Fruit fly (Drosophila melanogaster): ENCODE results near the gene Usp12-46.

Usp12-46 gene

dm6 chr3R:22793953-22794352 lies 43.3 kb downstream of the Usp12-46 start (continued):
- TF ChIP-seq CG6854 (GFP tag; optimal IDR thresholded peaks at IDR 0.05), result peak; percentile 84
- TF ChIP-seq NC2α (GFP tag; optimal IDR thresholded peaks at IDR 0.05), result no peak
- TF ChIP-seq CG14441 (GFP tag; IDR thresholded peaks at IDR 0.05), result no peak
- no peak for TF ChIP-seq Taf1 (GFP tag; IDR thresholded peaks at IDR 0.05)
- no peak for TF ChIP-seq CG12744 (GFP tag; optimal IDR thresholded peaks at IDR 0.05)
- no peak for TF ChIP-seq CG2202 (tag; optimal IDR thresholded peaks at IDR 0.05)
- TF ChIP-seq Mrtf (GFP tag; IDR thresholded peaks at IDR 0.05), result no peak
- TF ChIP-seq CG15514 (GFP tag; optimal IDR thresholded peaks at IDR 0.05), result no peak
- TF ChIP-seq CG16813 (GFP tag; IDR thresholded peaks at IDR 0.05; ENCODE audit: partially characterized antibody), result peak; percentile 60
- TF ChIP-seq Nf-YB (GFP tag; optimal IDR thresholded peaks at IDR 0.05), result no peak
- TF ChIP-seq CG32532 (GFP tag; IDR thresholded peaks at IDR 0.05), result no peak
- no peak for TF ChIP-seq trh (GFP tag; optimal IDR thresholded peaks at IDR 0.05)
- no peak for TF ChIP-seq CG10959 (GFP tag; IDR thresholded peaks at IDR 0.05)
- no peak for TF ChIP-seq CG10431 (GFP tag; optimal IDR thresholded peaks at IDR 0.05)
- no peak for TF ChIP-seq Dip3 (GFP tag; optimal IDR thresholded peaks at IDR 0.05)
- TF ChIP-seq slbo (GFP tag; IDR thresholded peaks at IDR 0.05), result 0 out of 2 replicates have a peak, but pooled peaks have one; percentile 13
- no peak for TF ChIP-seq HLH3B (GFP tag; IDR thresholded peaks at IDR 0.05)
- no peak for TF ChIP-seq CG15601 (tag; optimal IDR thresholded peaks at IDR 0.05)
- peak; percentile 64; the same call in 1 of the 2 replicates for TF ChIP-seq amos (GFP tag; IDR thresholded peaks at IDR 0.05; ENCODE audit: partially characterized antibody)
- no peak for TF ChIP-seq CG4404 (GFP tag; IDR thresholded peaks at IDR 0.05)
- TF ChIP-seq Doc2 (GFP tag; IDR thresholded peaks at IDR 0.05), result no peak
- TF ChIP-seq wdn (GFP tag; IDR thresholded peaks at IDR 0.05), result no peak
- TF ChIP-seq vvl (GFP tag; IDR thresholded peaks at IDR 0.05), result 0 out of 2 replicates have a peak, but pooled peaks have one; percentile 6
- peak; percentile 55; the same call in 1 of the 3 replicates for TF ChIP-seq HLH4C (GFP tag; IDR thresholded peaks at IDR 0.05; ENCODE audit: partially characterized antibody)
- TF ChIP-seq cwo (GFP tag; optimal IDR thresholded peaks at IDR 0.05), result no peak
- 0 out of 2 replicates have a peak, but pooled peaks have one; percentile 51 for TF ChIP-seq nerfin-2 (GFP tag; IDR thresholded peaks at IDR 0.05; ENCODE audit: partially characterized antibody)
- TF ChIP-seq Ptx1 (GFP tag; IDR thresholded peaks at IDR 0.05), result no peak
- no peak for TF ChIP-seq CG11456 (GFP tag; IDR thresholded peaks at IDR 0.05)
- TF ChIP-seq ham (GFP tag; IDR thresholded peaks at IDR 0.05), result no peak
- TF ChIP-seq CG8478 (optimal IDR thresholded peaks at IDR 0.05), result no peak
- TF ChIP-seq Hsf (GFP tag; optimal IDR thresholded peaks at IDR 0.05), result no peak
- TF ChIP-seq CG8765 (GFP tag; IDR thresholded peaks at IDR 0.05), result no peak; the same call in 1 of the 2 replicates
- TF ChIP-seq sim (GFP tag; IDR thresholded peaks at IDR 0.05), result no peak
- TF ChIP-seq MESR4 (GFP tag; optimal IDR thresholded peaks at IDR 0.05), result no peak
- TF ChIP-seq dysf (GFP tag; IDR thresholded peaks at IDR 0.05), result no peak
- TF ChIP-seq CG8924 (tag; optimal IDR thresholded peaks at IDR 0.05), result no peak
- no peak for TF ChIP-seq MBD-R2 (GFP tag; IDR thresholded peaks at IDR 0.05)
- TF ChIP-seq CG11085 (GFP tag; IDR thresholded peaks at IDR 0.05), result no peak
- no peak for TF ChIP-seq mam (GFP tag; optimal IDR thresholded peaks at IDR 0.05)
- no peak for TF ChIP-seq en (GFP tag; optimal IDR thresholded peaks at IDR 0.05)
- TF ChIP-seq fu2 (GFP tag; optimal IDR thresholded peaks at IDR 0.05), result no peak
- peak; percentile 55 for TF ChIP-seq nmo (GFP tag; optimal IDR thresholded peaks at IDR 0.05)
- no peak for TF ChIP-seq pros (GFP tag; optimal IDR thresholded peaks at IDR 0.05)
- no peak for TF ChIP-seq H2.0 (GFP tag; IDR thresholded peaks at IDR 0.05)
- no peak for TF ChIP-seq Chrac-16 (GFP tag; optimal IDR thresholded peaks at IDR 0.05)
- TF ChIP-seq ind (GFP tag; optimal IDR thresholded peaks at IDR 0.05), result no peak
- peak; percentile 42 for TF ChIP-seq CoRest (tag; optimal IDR thresholded peaks at IDR 0.05)
- no peak for TF ChIP-seq lab (GFP tag; optimal IDR thresholded peaks at IDR 0.05)
- no peak for TF ChIP-seq salm (tag; optimal IDR thresholded peaks at IDR 0.05)
- TF ChIP-seq CG13424 (tag; optimal IDR thresholded peaks at IDR 0.05), result peak; percentile 19
- TF ChIP-seq CG11398 (GFP tag; optimal IDR thresholded peaks at IDR 0.05), result no peak
- TF ChIP-seq toy (GFP tag; IDR thresholded peaks at IDR 0.05), result no peak

Measured in whole organism, embryonic.